Worm (Caenorhabditis elegans): ENCODE results near the gene ZC204.17.
"Not testable (repeated sequence)": the region's sequence is repeated elsewhere in the genome, so short reads cannot be mapped to it uniquely, and the experiment has no call there.

ZC204.17 gene

ce11 chrII:1650502-1650901 lies 4.4 kb upstream of the ZC204.17 start, which contains the start of gene fbxb-20:
Gene fbxb-20 (minus strand): TSS chrII:1650602.
- TF ChIP-seq nhr-76 (tag; optimal IDR thresholded peaks at IDR 0.05) (no peak), lin-32 (GFP tag; optimal IDR thresholded peaks at IDR 0.05) (no peak), lin-13 (tag; optimal IDR thresholded peaks at IDR 0.05) (no peak), elt-1 (tag; optimal IDR thresholded peaks at IDR 0.05; ENCODE audit: borderline replicate concordance, insufficient read depth) (no peak), zip-8 (tag; optimal IDR thresholded peaks at IDR 0.05) (no peak), sem-2 (GFP tag; optimal IDR thresholded peaks at IDR 0.05) (no peak), M03D4.4 (tag; optimal IDR thresholded peaks at IDR 0.05) (no peak), mls-2 (tag; optimal IDR thresholded peaks at IDR 0.05) (no peak), flh-1 (GFP tag; optimal IDR thresholded peaks at IDR 0.05) (no peak), ceh-43 (GFP tag; optimal IDR thresholded peaks at IDR 0.05) (no peak), drap-1 (GFP tag; optimal IDR thresholded peaks at IDR 0.05) (no peak)

- TF ChIP-seq nhr-76 (tag; optimal IDR thresholded peaks at IDR 0.05) = no peak
- no peak for TF ChIP-seq mab-5 (tag; optimal IDR thresholded peaks at IDR 0.05)
- no peak for TF ChIP-seq unc-39 (tag; optimal IDR thresholded peaks at IDR 0.05)
- TF ChIP-seq ceh-83 (GFP tag; optimal IDR thresholded peaks at IDR 0.05) = no peak
- TF ChIP-seq zip-8 (tag; optimal IDR thresholded peaks at IDR 0.05) = no peak
These were observed 2.7 kb upstream of the ZC204.17 start, which contains the start of gene fbxb-21 for ce11 chrII:1648768-1649167. Gene fbxb-21 (minus strand): TSS chrII:1648868.

- no peak for TF ChIP-seq sem-2 (GFP tag; optimal IDR thresholded peaks at IDR 0.05)
- no peak for TF ChIP-seq snpc-4 (tag; optimal IDR thresholded peaks at IDR 0.05)
- no peak for TF ChIP-seq drap-1 (GFP tag; optimal IDR thresholded peaks at IDR 0.05)
- TF ChIP-seq flh-1 (GFP tag; optimal IDR thresholded peaks at IDR 0.05) = no peak
These were observed 1.2 kb downstream of the ZC204.17 start, which contains the start of gene ZC204.6 for ce11 chrII:1644777-1645348. Gene ZC204.6 (minus strand): TSS chrII:1644827.

ce11 chrII:1640496-1640895 lies 5.6 kb downstream of the ZC204.17 start, which contains the start of gene srh-72:
Gene srh-72 (minus strand): TSS chrII:1640596.
- no peak for TF ChIP-seq ces-1 (GFP tag; optimal IDR thresholded peaks at IDR 0.05)
- TF ChIP-seq ceh-83 (GFP tag; optimal IDR thresholded peaks at IDR 0.05) = no peak
- TF ChIP-seq tbx-8 (GFP tag; optimal IDR thresholded peaks at IDR 0.05) = no peak
- TF ChIP-seq nhr-2 (tag; optimal IDR thresholded peaks at IDR 0.05) = no peak
- no peak for TF ChIP-seq lsy-2 (tag; optimal IDR thresholded peaks at IDR 0.05)
- TF ChIP-seq cnd-1 (tag; optimal IDR thresholded peaks at IDR 0.05) = no peak
- TF ChIP-seq nhr-28 (tag; optimal IDR thresholded peaks at IDR 0.05) = no peak
- no peak for TF ChIP-seq drap-1 (GFP tag; optimal IDR thresholded peaks at IDR 0.05)
- TF ChIP-seq hlh-1 (tag; optimal IDR thresholded peaks at IDR 0.05) = no peak
- TF ChIP-seq elt-1 (tag; optimal IDR thresholded peaks at IDR 0.05; ENCODE audit: borderline replicate concordance, insufficient read depth) = no peak
- TF ChIP-seq blmp-1 (tag; optimal IDR thresholded peaks at IDR 0.05) = no peak
- no peak for TF ChIP-seq nhr-12 (tag; optimal IDR thresholded peaks at IDR 0.05)

- not testable (repeated sequence) for TF ChIP-seq unc-39 (tag; optimal IDR thresholded peaks at IDR 0.05); blmp-1 (tag; optimal IDR thresholded peaks at IDR 0.05); ham-2 (GFP tag; optimal IDR thresholded peaks at IDR 0.05)
These were observed 9.7 kb downstream of the ZC204.17 start, which contains the start of gene srg-20 for ce11 chrII:1636392-1636791. Gene srg-20 (plus strand): TSS chrII:1636692.

ce11 chrII:1635969-1636368 lies 10.1 kb downstream of the ZC204.17 start:
- TF ChIP-seq unc-62 (GFP tag; optimal IDR thresholded peaks at IDR 0.05) (no peak), ceh-39 (tag; optimal IDR thresholded peaks at IDR 0.05) (no peak), tbx-8 (GFP tag; optimal IDR thresholded peaks at IDR 0.05) (no peak), M03D4.4 (tag; optimal IDR thresholded peaks at IDR 0.05) (no peak), lin-32 (GFP tag; optimal IDR thresholded peaks at IDR 0.05) (no peak), mls-2 (tag; optimal IDR thresholded peaks at IDR 0.05) (no peak), nhr-76 (tag; optimal IDR thresholded peaks at IDR 0.05) (no peak), nhr-237 (tag; optimal IDR thresholded peaks at IDR 0.05) (no peak), unc-39 (tag; optimal IDR thresholded peaks at IDR 0.05) (no peak), blmp-1 (tag; optimal IDR thresholded peaks at IDR 0.05) (no peak), nhr-12 (tag; optimal IDR thresholded peaks at IDR 0.05) (no peak), ztf-11 (tag; optimal IDR thresholded peaks at IDR 0.05) (no peak)
